Fruit fly (Drosophila melanogaster) whole organism, prepupa: ENCODE data around the gene CG6689.
A peak's percentile ranks its signal among the peaks of the same experiment; 100 is the strongest.

Source experiments
- Blimp-1 ChIP-seq: fragments of 200-800 bp; sonication (Bioruptor generic); optimal IDR thresholded peaks from 3 replicates; lab custom pipeline; 2017; ENCODE audit warnings: missing biosample characterization, missing genetic modification characterization, mild to moderate bottlenecking, moderate library complexity, missing genetic modification reagents
- CG10631 ChIP-seq: fragments of 200-800 bp; sonication (Bioruptor generic); optimal IDR thresholded peaks from 2 replicates; lab custom pipeline; 2016; ENCODE audit warnings: missing biosample characterization, missing genetic modification characterization
- CG11294 ChIP-seq: fragments of 200-800 bp; sonication (Bioruptor generic); IDR thresholded peaks from 2 replicates; pipeline ENCODE4 v1.3.6; 2022; ENCODE audit warnings: missing biosample characterization, missing genetic modification characterization
- CG11762 ChIP-seq: fragments of 200-800 bp; sonication (Bioruptor generic); optimal IDR thresholded peaks from 3 replicates; lab custom pipeline; 2016; ENCODE audit warnings: missing biosample characterization, missing genetic modification characterization; ENCODE audit not compliant: insufficient read depth
- CG11902 ChIP-seq: fragments of 200-800 bp; sonication (Bioruptor generic); optimal IDR thresholded peaks from 3 replicates; lab custom pipeline; 2016; ENCODE audit warnings: missing biosample characterization, missing genetic modification characterization
- CG1621 ChIP-seq: fragments of 200-800 bp; sonication (Bioruptor generic); optimal IDR thresholded peaks from 3 replicates; lab custom pipeline; 2018; ENCODE audit warnings: missing biosample characterization, mild to moderate bottlenecking, missing genetic modification characterization
- CG16779 ChIP-seq: fragments of 200-800 bp; sonication (Bioruptor generic); optimal IDR thresholded peaks from 3 replicates; lab custom pipeline; 2017; ENCODE audit warnings: missing biosample characterization, mild to moderate bottlenecking, missing genetic modification characterization
- CG3032 ChIP-seq: fragments of 200-800 bp; optimal IDR thresholded peaks from 2 replicates; lab custom pipeline; 2019; ENCODE audit warnings: missing biosample characterization, mild to moderate bottlenecking, missing genetic modification characterization, moderate library complexity
- CG32006 ChIP-seq: fragments of 200-800 bp; sonication (Bioruptor generic); optimal IDR thresholded peaks from 3 replicates; lab custom pipeline; 2017; ENCODE audit warnings: missing biosample characterization, mild to moderate bottlenecking, missing genetic modification characterization
- CG3919 ChIP-seq: fragments of 200-800 bp; sonication (Bioruptor generic); optimal IDR thresholded peaks from 3 replicates; lab custom pipeline; 2016; ENCODE audit warnings: missing biosample characterization, missing genetic modification characterization
- CG4318 ChIP-seq: fragments of 200-800 bp; sonication (Bioruptor generic); optimal IDR thresholded peaks from 3 replicates; lab custom pipeline; 2017; ENCODE audit warnings: missing biosample characterization, mild to moderate bottlenecking, missing genetic modification characterization
- CG6163 ChIP-seq: fragments of 200-800 bp; sonication (Bioruptor generic); IDR thresholded peaks from 3 replicates; pipeline ENCODE4 v1.3.6; 2022; ENCODE audit warnings: missing biosample characterization, missing genetic modification characterization
- CG6792 ChIP-seq: fragments of 200-800 bp; sonication (Bioruptor generic); optimal IDR thresholded peaks from 3 replicates; lab custom pipeline; 2016; ENCODE audit warnings: missing biosample characterization, missing genetic modification characterization
- CG6854 ChIP-seq: fragments of 200-800 bp; sonication (Bioruptor generic); optimal IDR thresholded peaks from 2 replicates; lab custom pipeline; 2017; ENCODE audit warnings: missing biosample characterization, mild to moderate bottlenecking, missing genetic modification characterization
- CG8119 ChIP-seq: fragments of 200-800 bp; sonication (Bioruptor generic); IDR thresholded peaks from 3 replicates; pipeline ENCODE4 v1.3.6; 2022; ENCODE audit warnings: missing biosample characterization, missing genetic modification characterization
- CG8632 ChIP-seq: fragments of 200-800 bp; sonication (Bioruptor generic); optimal IDR thresholded peaks from 3 replicates; lab custom pipeline; 2016; ENCODE audit warnings: missing biosample characterization, missing genetic modification characterization
- CG9139 ChIP-seq: fragments of 200-800 bp; sonication (Bioruptor generic); optimal IDR thresholded peaks from 3 replicates; lab custom pipeline; 2017; ENCODE audit warnings: missing biosample characterization, mild to moderate bottlenecking, missing genetic modification characterization
- Eip75B ChIP-seq: fragments of 200-800 bp; sonication (Bioruptor generic); optimal IDR thresholded peaks from 3 replicates; lab custom pipeline; 2016; ENCODE audit warnings: missing biosample characterization, missing genetic modification characterization
- Ets21C ChIP-seq: fragments of 200-800 bp; sonication (Bioruptor generic); optimal IDR thresholded peaks from 3 replicates; lab custom pipeline; 2016; ENCODE audit warnings: missing biosample characterization, missing genetic modification characterization
- Ets96B ChIP-seq: fragments of 200-800 bp; optimal IDR thresholded peaks from 2 replicates; lab custom pipeline; 2019; ENCODE audit warnings: missing biosample characterization, mild to moderate bottlenecking, missing genetic modification characterization, moderate library complexity
- Gug ChIP-seq: fragments of 200-800 bp; sonication (Bioruptor generic); IDR thresholded peaks from 2 replicates; pipeline ENCODE4 v1.3.6; 2022; ENCODE audit warnings: missing biosample characterization, missing genetic modification characterization
- Hr39 ChIP-seq: fragments of 200-800 bp; sonication (Bioruptor generic); optimal IDR thresholded peaks from 2 replicates; lab custom pipeline; 2016; ENCODE audit warnings: missing biosample characterization, missing genetic modification characterization
- Hr4 ChIP-seq: fragments of 200-800 bp; sonication (Bioruptor generic); optimal IDR thresholded peaks from 3 replicates; lab custom pipeline; 2016; ENCODE audit warnings: missing biosample characterization, missing genetic modification characterization
- Lpt ChIP-seq: fragments of 200-800 bp; sonication (Bioruptor generic); optimal IDR thresholded peaks from 3 replicates; lab custom pipeline; 2016; ENCODE audit warnings: missing biosample characterization, missing genetic modification characterization
- Met ChIP-seq: fragments of 200-800 bp; sonication (Bioruptor generic); optimal IDR thresholded peaks from 3 replicates; lab custom pipeline; 2016; ENCODE audit warnings: missing biosample characterization, missing genetic modification characterization
- Sox102F ChIP-seq: fragments of 200-800 bp; sonication (Bioruptor generic); optimal IDR thresholded peaks from 2 replicates; lab custom pipeline; 2016; ENCODE audit warnings: missing biosample characterization, mild to moderate bottlenecking, missing genetic modification characterization
- Sox14 ChIP-seq: fragments of 200-800 bp; sonication (Bioruptor generic); optimal IDR thresholded peaks from 3 replicates; lab custom pipeline; 2016; ENCODE audit warnings: missing biosample characterization, missing genetic modification characterization
- Sox15 ChIP-seq: fragments of 200-800 bp; sonication (Bioruptor generic); optimal IDR thresholded peaks from 3 replicates; lab custom pipeline; 2016; ENCODE audit warnings: missing biosample characterization, missing genetic modification characterization
- acj6 ChIP-seq: fragments of 200-800 bp; sonication (Bioruptor generic); optimal IDR thresholded peaks from 3 replicates; lab custom pipeline; 2016; ENCODE audit warnings: missing biosample characterization, missing genetic modification characterization
- dac ChIP-seq: fragments of 200-800 bp; sonication (Bioruptor generic); optimal IDR thresholded peaks from 2 replicates; lab custom pipeline; 2017; ENCODE audit warnings: missing biosample characterization, mild to moderate bottlenecking, missing genetic modification characterization
- dsx ChIP-seq: fragments of 200-800 bp; optimal IDR thresholded peaks from 3 replicates; lab custom pipeline; 2019; ENCODE audit warnings: missing biosample characterization, mild to moderate bottlenecking, missing genetic modification characterization, moderate library complexity; ENCODE audit not compliant: poor library complexity, severe bottlenecking
- eg ChIP-seq: fragments of 200-800 bp; sonication (Bioruptor generic); IDR thresholded peaks from 3 replicates; pipeline ENCODE4 v1.3.6; 2022; ENCODE audit warnings: missing biosample characterization, missing genetic modification characterization
- esn ChIP-seq: fragments of 200-800 bp; sonication (Bioruptor generic); optimal IDR thresholded peaks from 2 replicates; lab custom pipeline; 2016; ENCODE audit warnings: missing biosample characterization, mild to moderate bottlenecking, missing genetic modification characterization, moderate library complexity
- fd59A ChIP-seq: fragments of 200-800 bp; sonication (Bioruptor generic); optimal IDR thresholded peaks from 2 replicates; lab custom pipeline; 2017; ENCODE audit warnings: missing biosample characterization, mild to moderate bottlenecking, missing genetic modification characterization, missing genetic modification reagents
- fd85E ChIP-seq: fragments of 200-800 bp; sonication (Bioruptor generic); optimal IDR thresholded peaks from 3 replicates; lab custom pipeline; 2016; ENCODE audit warnings: missing biosample characterization, missing genetic modification characterization
- net ChIP-seq: fragments of 200-800 bp; sonication (Bioruptor generic); optimal IDR thresholded peaks from 3 replicates; lab custom pipeline; 2016; ENCODE audit warnings: missing biosample characterization, missing genetic modification characterization
- pdm3 ChIP-seq: fragments of 200-800 bp; sonication (Bioruptor generic); optimal IDR thresholded peaks from 3 replicates; lab custom pipeline; 2016; ENCODE audit warnings: missing biosample characterization, missing genetic modification characterization
- ss ChIP-seq, 2 experiments: fragments of 200-800 bp; sonication (Bioruptor generic); optimal IDR thresholded peaks; 2 replicates in 1 of 2; 3 replicates in 1 of 2; lab custom pipeline; 2017 to 2018; ENCODE audit warnings: mild to moderate bottlenecking in 2 of 2, missing biosample characterization in 2 of 2, missing genetic modification characterization in 2 of 2, moderate library complexity in 1 of 2
- svp ChIP-seq: fragments of 200-800 bp; sonication (Bioruptor generic); peaks from one replicate; lab custom pipeline; 2016; ENCODE audit warnings: missing biosample characterization, missing genetic modification characterization
- topi ChIP-seq: fragments of 200-800 bp; sonication (Bioruptor generic); optimal IDR thresholded peaks from 3 replicates; lab custom pipeline; 2016; ENCODE audit warnings: missing biosample characterization, missing genetic modification characterization
- vri ChIP-seq: fragments of 200-800 bp; sonication (Bioruptor generic); optimal IDR thresholded peaks from 3 replicates; lab custom pipeline; 2016; ENCODE audit warnings: missing biosample characterization, mild to moderate bottlenecking, missing genetic modification characterization

CG6689 gene

DNA sequence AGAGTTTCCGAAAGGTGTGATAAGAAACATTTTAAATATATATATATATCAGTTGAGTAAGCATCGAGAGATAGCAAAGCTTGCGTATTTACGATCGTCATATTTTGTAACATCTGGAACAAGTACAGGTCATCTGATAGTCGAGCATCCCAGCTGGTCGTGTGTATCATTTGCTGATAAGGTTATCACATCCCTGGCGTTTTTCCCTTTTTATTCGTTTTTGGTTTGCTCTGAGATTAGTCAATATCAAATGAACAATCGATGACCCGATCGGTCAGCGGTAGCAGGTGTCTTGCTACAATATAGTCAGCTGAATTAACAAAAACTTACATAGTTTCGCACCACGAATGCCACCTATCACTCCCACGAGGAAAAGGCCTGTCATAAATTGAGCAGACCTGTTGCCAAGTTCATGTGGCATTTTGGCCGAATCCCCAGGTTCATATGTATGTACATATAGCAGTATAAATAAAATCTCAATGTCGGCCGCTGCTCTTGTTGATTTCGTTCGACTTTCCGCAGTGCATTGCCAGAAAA lies 18.9 kb downstream of the CG6689 start (continued):
- TF ChIP-seq Sox14 (GFP tag; lab: Kevin White, UChicago) (peak; percentile 44), esn (GFP tag; lab: Kevin White, UChicago) (peak; percentile 77), CG9139 (GFP tag; lab: Kevin White, UChicago) (no peak), Ets96B (peak; percentile 55), Hr39 (GFP tag; lab: Kevin White, UChicago) (peak; percentile 34), CG6792 (peak; percentile 47), Eip75B (peak; percentile 48), topi (GFP tag; lab: Kevin White, UChicago) (peak; percentile 68), Lpt (GFP tag; lab: Kevin White, UChicago) (no peak)
- TF ChIP-seq, all 60 proteins: peak for 47

DNA sequence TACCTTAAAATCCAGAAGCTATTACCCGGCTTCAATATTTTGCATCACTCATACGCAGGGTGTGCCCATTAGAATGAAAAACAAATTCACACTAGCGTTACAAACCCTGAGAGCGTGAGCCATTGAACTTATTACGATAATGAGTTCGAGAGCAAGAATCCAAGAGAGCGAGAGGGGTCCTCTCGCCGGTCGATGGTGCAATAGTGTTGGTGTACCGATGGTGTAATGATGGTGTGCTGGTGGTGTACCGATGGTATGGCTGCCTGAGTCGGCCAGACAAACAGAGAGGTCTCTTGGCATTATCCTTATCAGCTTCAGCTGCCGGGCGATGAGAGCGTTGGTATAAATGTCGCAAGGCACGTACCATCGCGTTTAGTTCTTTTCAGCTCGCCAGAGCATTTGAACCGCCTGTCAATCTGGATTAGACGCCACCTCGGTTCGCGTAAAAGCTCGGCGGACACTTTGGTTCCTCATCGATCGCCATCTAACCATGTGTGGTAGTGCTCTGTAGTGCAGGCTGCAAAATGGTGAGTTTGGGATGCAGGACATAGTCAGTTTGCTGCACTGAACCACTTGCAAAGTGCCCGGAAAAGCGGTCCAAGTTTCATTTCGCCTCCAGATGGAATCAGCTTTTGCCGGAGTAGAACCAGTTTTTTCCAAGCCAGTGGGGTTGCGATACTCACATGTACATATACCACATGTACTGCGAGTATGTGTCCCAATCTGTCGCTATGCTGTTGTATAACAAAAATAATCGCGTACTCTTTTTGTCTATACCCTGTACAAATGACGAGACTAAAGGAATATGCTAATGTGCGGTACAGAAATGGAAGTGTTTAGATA lies 19.6 kb downstream of the CG6689 start:
- TF ChIP-seq Ets96B (no peak), vri (GFP tag; lab: Kevin White, UChicago) (peak; percentile 96), dac (peak; percentile 38), CG11294 (GFP tag; lab: Robert Waterston, UW) (peak; percentile 28; the same call in 1 of the 2 replicates), svp (GFP tag; lab: Kevin White, UChicago) (peak; percentile 92), Lpt (GFP tag; lab: Kevin White, UChicago) (peak; percentile 18), CG1621 (tag; lab: Kevin White, UChicago) (peak; percentile 56), CG3919 (GFP tag; lab: Kevin White, UChicago) (no peak)
- TF ChIP-seq, all 60 proteins: peak for 6

DNA sequence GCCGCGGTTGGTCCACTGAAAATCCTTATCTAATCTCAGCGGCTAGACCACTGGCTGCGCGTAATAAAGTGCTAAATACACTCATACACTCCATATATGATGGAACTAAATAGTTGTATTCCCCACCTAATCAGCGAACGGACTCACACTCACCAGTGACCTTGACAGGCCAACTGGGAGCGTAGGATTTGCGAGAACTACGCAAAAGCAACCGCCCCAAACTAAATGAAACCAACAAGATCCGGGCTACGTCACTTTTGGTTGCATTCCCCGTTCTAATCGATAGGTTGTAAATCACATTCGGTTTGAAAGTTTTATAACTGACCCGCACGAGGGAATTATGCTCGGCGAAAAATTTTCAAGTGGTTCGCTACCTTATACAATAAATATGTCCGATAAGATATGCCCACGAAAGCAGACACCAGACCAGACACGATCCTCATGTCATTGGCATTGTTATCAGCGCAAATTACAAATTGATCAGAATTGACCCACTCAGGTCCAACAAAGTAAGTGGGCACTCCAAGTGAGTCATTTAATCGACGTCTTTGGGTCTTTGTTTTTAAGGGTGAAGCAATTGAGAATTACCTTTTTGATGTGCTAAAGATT lies 20.5 kb downstream of the CG6689 start:
- TF ChIP-seq dsx (GFP tag; lab: Kevin White, UChicago) (peak; percentile 28), Met (no peak)

DNA sequence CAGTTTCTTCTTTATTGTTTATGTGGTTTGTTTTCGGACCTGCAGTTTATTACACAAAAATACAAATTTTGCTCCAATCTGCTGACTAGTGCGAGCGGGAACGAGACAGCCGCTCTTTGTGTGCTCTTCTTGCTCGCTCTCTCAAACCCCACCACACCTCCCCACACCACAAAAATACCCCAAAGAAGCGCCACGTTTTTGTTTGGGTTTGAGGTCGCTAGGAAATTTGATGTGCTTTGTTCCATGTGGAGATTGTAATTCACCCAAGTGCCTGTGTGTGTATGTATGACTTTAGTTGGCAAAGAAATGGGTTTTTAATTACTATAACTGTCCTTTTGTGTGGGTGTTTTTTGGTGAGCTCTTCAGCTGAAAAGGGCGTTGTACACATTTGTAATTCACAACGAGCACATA lies 21.8 kb downstream of the CG6689 start:
- no peak for TF ChIP-seq CG11902 (GFP tag; lab: Kevin White, UChicago)
- TF ChIP-seq acj6 (GFP tag; lab: Kevin White, UChicago), result no peak
- TF ChIP-seq vri (GFP tag; lab: Kevin White, UChicago), result peak; percentile 63
- TF ChIP-seq Ets96B, result no peak
- TF ChIP-seq fd59A (GFP tag; lab: Kevin White, UChicago), result no peak
- no peak for TF ChIP-seq CG32006 (GFP tag; lab: Kevin White, UChicago)
- no peak for TF ChIP-seq CG8119 (GFP tag; lab: Robert Waterston, UW)
- no peak for TF ChIP-seq Sox15 (GFP tag; lab: Kevin White, UChicago)
- no peak for TF ChIP-seq CG3032 (tag; lab: Kevin White, UChicago)
- TF ChIP-seq fd85E (GFP tag; lab: Kevin White, UChicago), result no peak
- TF ChIP-seq CG11762 (GFP tag; lab: Kevin White, UChicago), result no peak
- TF ChIP-seq pdm3 (GFP tag; lab: Kevin White, UChicago), result no peak
- TF ChIP-seq Gug (GFP tag; lab: Robert Waterston, UW), result no peak
- peak; percentile 6 for TF ChIP-seq CG8632 (GFP tag; lab: Kevin White, UChicago)
- TF ChIP-seq net (GFP tag; lab: Kevin White, UChicago), result peak; percentile 7
- TF ChIP-seq Ets21C (GFP tag; lab: Kevin White, UChicago), result no peak
- no peak for TF ChIP-seq Sox102F
- TF ChIP-seq CG16779 (tag; lab: Kevin White, UChicago), result no peak
- peak; percentile 76 for TF ChIP-seq Sox14 (GFP tag; lab: Kevin White, UChicago)
- TF ChIP-seq CG6163 (GFP tag; lab: Robert Waterston, UW), result 0 out of 3 replicates have a peak, but pooled peaks have one; percentile 25
- TF ChIP-seq CG10631 (GFP tag; lab: Kevin White, UChicago), result no peak
- peak; percentile 67 for TF ChIP-seq svp (GFP tag; lab: Kevin White, UChicago)
- no peak for TF ChIP-seq CG6792
- no peak for TF ChIP-seq Met
- no peak for TF ChIP-seq esn (GFP tag; lab: Kevin White, UChicago)
- no peak for TF ChIP-seq CG3919 (GFP tag; lab: Kevin White, UChicago)
- peak; percentile 41; the same call in 1 of the 3 replicates for TF ChIP-seq eg (GFP tag; lab: Robert Waterston, UW)
- TF ChIP-seq CG6854, result peak; percentile 4
- no peak for TF ChIP-seq topi (GFP tag; lab: Kevin White, UChicago)
- no peak for TF ChIP-seq ss (GFP tag; optimal IDR thresholded peaks at IDR 0.05; lab: Kevin White, UChicago)
- TF ChIP-seq Hr4, result no peak
- TF ChIP-seq CG4318, result no peak
- peak; percentile 25 for TF ChIP-seq Blimp-1 (GFP tag; lab: Kevin White, UChicago)
- no peak for TF ChIP-seq CG11294 (GFP tag; lab: Robert Waterston, UW)
